Worm (Caenorhabditis elegans): Measurements from ENCODE around the gene B0228.9.

B0228.9 gene

DNA sequence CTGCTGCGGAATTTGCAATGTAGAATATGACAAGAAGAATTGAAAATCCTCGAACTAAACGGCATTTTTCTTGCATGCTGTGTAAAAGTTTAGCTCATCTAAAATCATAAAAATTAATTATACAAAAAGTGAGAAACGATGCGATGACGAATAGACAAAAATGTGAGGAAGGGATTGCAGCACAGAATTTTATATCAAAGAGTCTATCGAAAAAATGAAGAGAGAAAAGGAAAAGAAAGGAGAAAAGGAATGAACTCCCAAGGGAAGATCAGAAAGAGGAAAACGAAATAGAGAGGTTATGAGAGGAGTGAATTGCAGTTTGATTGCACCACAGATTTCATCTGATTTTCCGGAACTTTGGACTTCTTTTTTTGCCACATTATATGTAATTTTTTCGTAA lies 30.8 kb upstream of the B0228.9 start, which contains the start of gene glr-4:
glr-4 (minus strand) TSS at position 101 of the 400 bp plus-strand sequence.
- TF ChIP-seq jun-1 (tag; optimal IDR thresholded peaks at IDR 0.05), result no peak
- no peak for TF ChIP-seq lin-15B (tag; optimal IDR thresholded peaks at IDR 0.05)
- TF ChIP-seq nhr-76 (tag; optimal IDR thresholded peaks at IDR 0.05), result no peak
- TF ChIP-seq nhr-11 (tag; optimal IDR thresholded peaks at IDR 0.05), result no peak
- no peak for TF ChIP-seq daf-12 (tag; optimal IDR thresholded peaks at IDR 0.05)
- TF ChIP-seq elt-1 (tag; optimal IDR thresholded peaks at IDR 0.05), result peak; percentile 32

DNA sequence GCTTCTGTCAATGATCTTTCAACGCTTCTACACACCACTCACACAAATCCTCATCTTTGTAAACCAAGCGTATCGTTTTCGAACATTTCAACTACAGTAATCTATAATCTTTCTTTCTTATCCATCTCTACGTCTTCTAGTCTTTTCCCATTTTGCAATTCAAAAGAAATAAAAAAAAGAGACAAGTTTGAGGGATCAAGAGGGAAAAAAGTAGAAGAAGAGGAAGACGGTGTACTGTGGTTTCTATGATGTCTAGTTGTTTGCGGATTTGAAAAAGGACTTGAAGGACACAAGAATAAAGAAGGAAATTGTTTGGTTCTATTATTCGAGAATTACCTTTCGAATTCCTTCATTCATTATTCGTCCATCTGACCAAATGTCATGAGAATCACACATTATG lies 29.0 kb upstream of the B0228.9 start:
- no peak for TF ChIP-seq sea-2 (GFP tag; optimal IDR thresholded peaks at IDR 0.05)
- no peak for TF ChIP-seq lin-39 (tag; optimal IDR thresholded peaks at IDR 0.05)
- no peak for TF ChIP-seq fkh-2 (tag; optimal IDR thresholded peaks at IDR 0.05)
- peak; percentile 25 for TF ChIP-seq nhr-25 (tag; optimal IDR thresholded peaks at IDR 0.05)
- TF ChIP-seq pha-4 (tag; optimal IDR thresholded peaks at IDR 0.05), result no peak
- TF ChIP-seq unc-62 (GFP tag; optimal IDR thresholded peaks at IDR 0.05), result no peak

DNA sequence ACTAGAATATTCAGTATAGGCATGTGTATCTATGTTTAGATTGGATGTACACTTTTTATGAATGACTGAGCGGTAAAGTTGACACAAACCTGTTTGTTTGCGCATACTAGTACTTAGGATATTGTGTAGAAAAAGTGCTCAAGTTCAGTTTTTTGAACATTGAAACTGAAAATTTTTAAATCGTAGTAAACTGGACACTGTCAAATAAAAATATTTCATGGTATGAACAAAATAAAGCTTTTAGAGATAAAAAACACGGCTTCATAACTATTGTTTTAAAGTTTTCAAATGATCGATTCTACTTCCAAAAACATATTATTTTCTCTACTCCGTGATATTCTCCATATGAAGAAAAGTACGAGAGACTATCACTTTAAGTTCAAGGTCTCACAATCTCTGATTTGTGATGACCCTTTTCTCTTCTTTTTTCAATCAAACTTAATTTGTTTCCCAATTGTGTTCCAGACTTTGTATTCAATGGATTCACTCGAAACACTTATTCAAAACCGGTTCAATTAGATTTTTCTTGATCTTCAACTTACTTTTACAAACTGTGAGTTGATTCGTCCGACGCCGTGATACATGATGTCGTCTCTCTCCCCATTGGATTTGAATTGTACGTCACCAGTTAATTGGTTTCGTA lies 28.1 kb upstream of the B0228.9 start:
- TF ChIP-seq ceh-28 (tag; optimal IDR thresholded peaks at IDR 0.05) (peak; percentile 20), zag-1 (tag; optimal IDR thresholded peaks at IDR 0.05) (no peak), nhr-77 (tag; optimal IDR thresholded peaks at IDR 0.05) (no peak), unc-39 (tag; optimal IDR thresholded peaks at IDR 0.05) (no peak), nfya-1 (tag; optimal IDR thresholded peaks at IDR 0.05; ENCODE audit: insufficient read depth) (no peak), skn-1 (tag; optimal IDR thresholded peaks at IDR 0.05) (no peak), jun-1 (tag; optimal IDR thresholded peaks at IDR 0.05) (no peak), pqm-1 (tag; optimal IDR thresholded peaks at IDR 0.05) (no peak), mdl-1 (tag; optimal IDR thresholded peaks at IDR 0.05) (no peak), snpc-4 (tag; optimal IDR thresholded peaks at IDR 0.05) (no peak), nhr-43 (tag; optimal IDR thresholded peaks at IDR 0.05; ENCODE audit: poor library complexity, severe bottlenecking) (peak; percentile 10), elt-3 (tag; optimal IDR thresholded peaks at IDR 0.05) (no peak), unc-62 (GFP tag; optimal IDR thresholded peaks at IDR 0.05) (no peak), ceh-82 (tag; optimal IDR thresholded peaks at IDR 0.05) (peak; percentile 6), nhr-67 (tag; optimal IDR thresholded peaks at IDR 0.05) (no peak), ztf-4 (tag; optimal IDR thresholded peaks at IDR 0.05) (no peak), elt-1 (tag; optimal IDR thresholded peaks at IDR 0.05) (no peak), fkh-10 (GFP tag; optimal IDR thresholded peaks at IDR 0.05) (no peak), ama-1 (optimal IDR thresholded peaks at IDR 0.05) (no peak), sea-2 (GFP tag; optimal IDR thresholded peaks at IDR 0.05) (no peak), aly-2 (tag; optimal IDR thresholded peaks at IDR 0.05) (no peak), ZK546.5 (tag; optimal IDR thresholded peaks at IDR 0.05) (no peak), nhr-25 (tag; optimal IDR thresholded peaks at IDR 0.05) (no peak), nhr-11 (tag; optimal IDR thresholded peaks at IDR 0.05) (no peak), hmg-11 (tag; optimal IDR thresholded peaks at IDR 0.05) (no peak), lsy-12 (tag; optimal IDR thresholded peaks at IDR 0.05) (no peak), mml-1 (tag; optimal IDR thresholded peaks at IDR 0.05) (no peak), nhr-28 (tag; optimal IDR thresholded peaks at IDR 0.05) (no peak), daf-12 (tag; optimal IDR thresholded peaks at IDR 0.05) (no peak), eor-1 (tag; optimal IDR thresholded peaks at IDR 0.05) (no peak), nhr-76 (tag; optimal IDR thresholded peaks at IDR 0.05) (no peak), egl-5 (tag; optimal IDR thresholded peaks at IDR 0.05) (no peak), ceh-9 (tag; optimal IDR thresholded peaks at IDR 0.05) (no peak), fkh-2 (tag; optimal IDR thresholded peaks at IDR 0.05) (no peak), nhr-12 (tag; optimal IDR thresholded peaks at IDR 0.05) (no peak), elt-2 (tag; optimal IDR thresholded peaks at IDR 0.05) (no peak), lin-15B (tag; optimal IDR thresholded peaks at IDR 0.05) (no peak), R02D3.7 (tag; optimal IDR thresholded peaks at IDR 0.05) (peak; percentile 18), nhr-237 (tag; optimal IDR thresholded peaks at IDR 0.05) (no peak), nhr-23 (tag; optimal IDR thresholded peaks at IDR 0.05) (peak; percentile 67), pha-4 (tag; optimal IDR thresholded peaks at IDR 0.05) (peak; percentile 41)

All from whole organism, L3 larva.